Fruit fly (Drosophila melanogaster) whole organism, pupa: ENCODE data around the gene CG15283.
A peak's percentile ranks its signal among the peaks of the same experiment; 100 is the strongest.

Source experiments
- CG10348 ChIP-seq: fragments of 200-800 bp; sonication (Bioruptor generic); IDR thresholded peaks from 2 replicates; pipeline ENCODE4 v1.3.6; 2022; ENCODE audit warnings: missing biosample characterization, missing genetic modification characterization
- CG12605 ChIP-seq: fragments of 200-800 bp; sonication (Bioruptor generic); IDR thresholded peaks from 2 replicates; pipeline ENCODE4 v1.3.6; 2022; ENCODE audit warnings: missing biosample characterization, missing genetic modification characterization
- CG13204 ChIP-seq: fragments of 200-800 bp; sonication (Bioruptor generic); optimal IDR thresholded peaks from 2 replicates; lab custom pipeline; 2018; ENCODE audit warnings: missing biosample characterization, mild to moderate bottlenecking, missing genetic modification characterization, moderate library complexity
- CG14655 ChIP-seq: fragments of 200-800 bp; sonication (Bioruptor generic); optimal IDR thresholded peaks from 3 replicates; lab custom pipeline; 2017; ENCODE audit warnings: mild to moderate bottlenecking, missing biosample characterization, missing genetic modification reagents, missing genetic modification characterization
- CG15710 ChIP-seq: fragments of 200-800 bp; sonication (Bioruptor generic); optimal IDR thresholded peaks from 2 replicates; lab custom pipeline; 2018; ENCODE audit warnings: missing biosample characterization, mild to moderate bottlenecking, missing genetic modification characterization, moderate library complexity
- CG17806 ChIP-seq: fragments of 200-800 bp; sonication (Bioruptor generic); optimal IDR thresholded peaks from 2 replicates; lab custom pipeline; 2018; ENCODE audit warnings: missing biosample characterization, mild to moderate bottlenecking, missing genetic modification characterization, moderate library complexity
- CG32121 ChIP-seq: fragments of 200-800 bp; sonication (Bioruptor generic); IDR thresholded peaks from 2 replicates; pipeline ENCODE4 v1.3.6; 2022; ENCODE audit warnings: missing biosample characterization, missing genetic modification characterization
- CG34367 ChIP-seq: fragments of 200-800 bp; sonication (Bioruptor generic); optimal IDR thresholded peaks from 2 replicates; lab custom pipeline; 2018; ENCODE audit warnings: missing biosample characterization, mild to moderate bottlenecking, missing genetic modification characterization
- CG4496 ChIP-seq: fragments of 200-800 bp; sonication (Bioruptor generic); IDR thresholded peaks from 3 replicates; pipeline ENCODE4 v1.3.6; 2022; ENCODE audit warnings: missing biosample characterization, missing genetic modification characterization
- CG8159 ChIP-seq: fragments of 200-800 bp; sonication (Bioruptor generic); optimal IDR thresholded peaks from 3 replicates; lab custom pipeline; 2018; ENCODE audit warnings: missing biosample characterization, mild to moderate bottlenecking, missing genetic modification characterization, moderate library complexity
- CG8301 ChIP-seq: fragments of 200-800 bp; sonication (Bioruptor generic); optimal IDR thresholded peaks from 2 replicates; lab custom pipeline; 2018; ENCODE audit warnings: missing biosample characterization, mild to moderate bottlenecking, missing genetic modification characterization
- CG9948 ChIP-seq: fragments of 200-800 bp; sonication (Bioruptor generic); optimal IDR thresholded peaks from 2 replicates; lab custom pipeline; 2018; ENCODE audit warnings: missing biosample characterization, mild to moderate bottlenecking, missing genetic modification characterization, moderate library complexity
- D1 ChIP-seq: fragments of 200-800 bp; sonication (Bioruptor generic); optimal IDR thresholded peaks from 2 replicates; lab custom pipeline; 2018; ENCODE audit warnings: missing biosample characterization, mild to moderate bottlenecking, missing genetic modification characterization, moderate library complexity
- EcR ChIP-seq: fragments of 200-800 bp; sonication (Bioruptor generic); optimal IDR thresholded peaks from 3 replicates; lab custom pipeline; 2019; ENCODE audit warnings: missing biosample characterization, missing genetic modification characterization, mild to moderate bottlenecking, moderate library complexity, missing genetic modification reagents
- Ets98B ChIP-seq: fragments of 200-800 bp; sonication (Bioruptor generic); IDR thresholded peaks from 2 replicates; pipeline ENCODE4 v1.3.6; 2022; ENCODE audit warnings: missing biosample characterization, missing genetic modification characterization
- Pif1A ChIP-seq: fragments of 200-800 bp; sonication (Bioruptor generic); optimal IDR thresholded peaks from 3 replicates; lab custom pipeline; 2016; ENCODE audit warnings: missing biosample characterization, missing genetic modification characterization
- Pif1B ChIP-seq: fragments of 200-800 bp; sonication (Bioruptor generic); optimal IDR thresholded peaks from 3 replicates; lab custom pipeline; 2016; ENCODE audit warnings: missing biosample characterization, missing genetic modification characterization
- Snoo ChIP-seq: fragments of 200-800 bp; sonication (Bioruptor generic); optimal IDR thresholded peaks from 3 replicates; lab custom pipeline; 2017; ENCODE audit warnings: missing biosample characterization, mild to moderate bottlenecking, missing genetic modification characterization, inconsistent platforms
- fd96Ca ChIP-seq: fragments of 200-800 bp; sonication (Bioruptor generic); IDR thresholded peaks from 3 replicates; pipeline ENCODE4 v1.3.6; 2022; ENCODE audit warnings: missing biosample characterization, missing genetic modification characterization
- gl ChIP-seq: fragments of 200-800 bp; sonication (Bioruptor generic); optimal IDR thresholded peaks from 2 replicates; lab custom pipeline; 2018; ENCODE audit warnings: missing biosample characterization, mild to moderate bottlenecking, missing genetic modification characterization
- rn ChIP-seq: fragments of 200-800 bp; sonication (Bioruptor generic); IDR thresholded peaks from 2 replicates; pipeline ENCODE4 v1.3.6; 2022; ENCODE audit warnings: missing biosample characterization, missing genetic modification characterization

The CG15283 gene

DNA sequence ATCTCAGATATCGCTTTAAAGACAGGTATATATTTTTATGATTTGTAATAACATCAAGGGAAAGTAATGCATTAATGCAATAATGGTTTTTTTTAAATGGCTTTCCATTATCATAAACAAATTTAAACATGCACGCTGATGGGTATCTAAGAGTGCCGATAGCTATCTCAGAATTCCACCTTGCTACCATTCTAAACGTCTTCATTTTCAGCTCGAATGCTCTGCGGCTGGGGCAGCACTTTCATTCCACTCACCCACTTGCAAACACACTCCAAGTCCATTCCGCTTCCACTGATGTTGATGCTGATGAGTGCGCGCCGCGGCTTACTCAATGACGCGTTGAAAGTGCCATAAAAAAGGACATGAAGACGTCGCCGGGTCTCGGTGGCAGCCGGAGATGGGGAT, 33.2 kb upstream of the CG15283 start:
- no peak for TF ChIP-seq CG17806 (tag; lab: Kevin White, UChicago)
- TF ChIP-seq CG13204 (GFP tag; lab: Kevin White, UChicago) = no peak
- TF ChIP-seq fd96Ca = no peak
- TF ChIP-seq CG32121 (GFP tag; lab: Robert Waterston, UW) = no peak
- no peak for TF ChIP-seq CG8301 (tag; lab: Kevin White, UChicago)
- TF ChIP-seq, all 21 proteins: peak for 0

- TF ChIP-seq Pif1A (GFP tag; lab: Kevin White, UChicago) = no peak
- TF ChIP-seq CG14655 (GFP tag; lab: Kevin White, UChicago) = no peak
- no peak for TF ChIP-seq fd96Ca
- no peak for TF ChIP-seq gl (tag; lab: Kevin White, UChicago)
- TF ChIP-seq CG9948 (tag; lab: Kevin White, UChicago) = no peak
- TF ChIP-seq CG17806 (tag; lab: Kevin White, UChicago) = no peak
- no peak for TF ChIP-seq CG34367 (tag; lab: Kevin White, UChicago)
- TF ChIP-seq CG12605 (GFP tag; lab: Robert Waterston, UW) = no peak
- no peak for TF ChIP-seq Ets98B (GFP tag; lab: Robert Waterston, UW)
- no peak for TF ChIP-seq Snoo
- no peak for TF ChIP-seq CG32121 (GFP tag; lab: Robert Waterston, UW)
- no peak for TF ChIP-seq CG8159 (tag; lab: Kevin White, UChicago)
- TF ChIP-seq, all 21 proteins: peak for 0
Observed at dm6 chr2L:14483395-14483794, 32.7 kb upstream of the CG15283 start.

dm6 chr2L:14478864-14479263, 28.1 kb upstream of the CG15283 start:
- no peak for TF ChIP-seq Snoo
- no peak for TF ChIP-seq Pif1B (GFP tag; lab: Kevin White, UChicago)

DNA sequence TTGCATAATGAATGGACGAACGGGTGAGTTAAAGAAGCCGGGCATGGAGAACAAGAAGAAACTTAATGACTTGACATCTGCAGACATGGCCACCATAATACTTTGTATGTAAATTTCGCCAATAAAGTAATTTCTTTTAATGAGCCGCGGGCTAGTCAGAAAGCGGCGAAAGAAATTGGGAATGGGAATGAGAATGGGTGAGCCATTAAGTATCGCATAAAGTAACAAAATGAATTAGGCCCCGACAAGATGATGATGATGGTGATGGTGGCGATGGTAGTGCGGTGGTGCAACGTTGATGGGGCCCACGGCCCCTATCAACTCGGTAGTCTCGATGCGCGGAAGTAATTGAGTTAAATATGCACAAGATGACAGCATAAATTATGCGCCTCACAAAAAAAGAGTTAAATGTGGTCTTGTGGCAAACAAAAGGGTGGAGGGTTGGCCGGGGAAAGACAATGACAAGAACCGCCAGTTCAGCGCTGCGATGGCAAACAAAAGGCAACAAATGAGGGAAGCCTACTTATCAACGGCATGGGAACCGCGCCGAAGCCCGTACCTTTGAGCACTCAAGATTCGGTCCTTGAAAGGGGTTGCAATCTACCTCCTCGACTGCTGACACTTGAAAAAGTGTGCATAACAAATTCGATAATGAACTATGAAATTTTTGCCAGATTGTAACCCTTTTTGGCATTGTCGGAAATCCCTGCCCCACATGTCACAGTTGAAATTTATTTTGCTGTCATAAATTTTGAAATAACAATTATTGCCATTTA, 26.9 kb upstream of the CG15283 start:
- TF ChIP-seq Pif1B (GFP tag; lab: Kevin White, UChicago) (no peak), gl (tag; lab: Kevin White, UChicago) (no peak), CG32121 (GFP tag; lab: Robert Waterston, UW) (no peak), CG12605 (GFP tag; lab: Robert Waterston, UW) (no peak), fd96Ca (no peak), CG8301 (tag; lab: Kevin White, UChicago) (no peak), rn (GFP tag; lab: Robert Waterston, UW) (no peak), Pif1A (GFP tag; lab: Kevin White, UChicago) (no peak), CG15710 (tag; lab: Kevin White, UChicago) (no peak), CG10348 (GFP tag; lab: Robert Waterston, UW) (no peak), CG17806 (tag; lab: Kevin White, UChicago) (no peak), CG34367 (tag; lab: Kevin White, UChicago) (no peak), D1 (no peak), CG9948 (tag; lab: Kevin White, UChicago) (no peak)

DNA sequence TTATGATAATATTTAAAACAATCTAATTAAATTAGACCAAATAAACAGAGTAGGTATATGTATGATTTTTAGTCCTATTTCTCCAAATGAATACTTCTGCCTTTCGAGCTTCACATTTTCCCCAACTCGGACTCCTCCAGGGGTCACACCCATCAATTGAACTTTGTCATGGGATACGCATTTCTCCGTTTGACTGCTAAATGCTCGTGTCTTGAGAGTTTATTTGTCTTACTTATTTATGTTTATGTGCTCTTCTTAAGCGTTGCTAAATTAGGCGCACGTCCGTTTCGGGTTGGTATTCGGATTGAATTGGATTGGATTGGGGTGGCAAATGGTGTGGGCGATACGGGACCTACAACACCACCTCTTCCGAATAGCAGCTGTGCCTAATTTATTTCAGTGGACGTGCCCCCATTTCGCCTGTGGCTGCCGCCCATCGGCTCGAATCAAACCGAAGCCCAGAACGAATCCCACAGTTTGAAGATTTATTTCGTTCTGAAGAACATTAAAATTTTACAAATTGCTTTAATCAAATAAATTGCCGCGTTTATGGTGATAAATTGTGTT, 25.9 kb upstream of the CG15283 start:
- no peak for TF ChIP-seq CG34367 (tag; lab: Kevin White, UChicago)
- TF ChIP-seq CG9948 (tag; lab: Kevin White, UChicago) = no peak
- no peak for TF ChIP-seq CG4496 (GFP tag; lab: Robert Waterston, UW)
- no peak for TF ChIP-seq CG17806 (tag; lab: Kevin White, UChicago)
- TF ChIP-seq CG15710 (tag; lab: Kevin White, UChicago) = no peak
- no peak for TF ChIP-seq Pif1B (GFP tag; lab: Kevin White, UChicago)
- no peak for TF ChIP-seq fd96Ca
- TF ChIP-seq gl (tag; lab: Kevin White, UChicago) = no peak
- no peak for TF ChIP-seq CG10348 (GFP tag; lab: Robert Waterston, UW)
- no peak for TF ChIP-seq CG13204 (GFP tag; lab: Kevin White, UChicago)
- TF ChIP-seq Pif1A (GFP tag; lab: Kevin White, UChicago) = no peak
- TF ChIP-seq CG8159 (tag; lab: Kevin White, UChicago) = no peak

DNA sequence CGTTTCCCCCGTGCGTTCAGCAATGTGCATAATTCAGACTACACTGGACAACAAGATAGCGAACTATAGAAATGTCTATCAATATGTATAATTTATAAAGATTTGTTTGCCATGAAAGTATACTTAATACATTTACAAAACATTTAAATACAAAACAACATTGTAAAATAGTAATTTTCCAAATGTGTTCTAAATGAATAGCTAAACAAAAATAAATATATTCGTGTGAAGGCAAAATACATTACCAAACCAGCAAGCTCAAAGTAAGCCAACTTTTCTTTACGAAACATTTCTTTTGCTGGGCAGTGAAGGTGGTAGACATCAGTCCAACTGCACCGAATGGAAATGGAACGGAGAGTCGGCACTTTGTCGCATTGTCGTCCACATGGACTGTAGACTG, 24.3 kb upstream of the CG15283 start:
- TF ChIP-seq Ets98B (GFP tag; lab: Robert Waterston, UW) (peak; percentile 48), D1 (peak; percentile 23), CG9948 (tag; lab: Kevin White, UChicago) (peak; percentile 74), CG14655 (GFP tag; lab: Kevin White, UChicago) (peak; percentile 81), CG13204 (GFP tag; lab: Kevin White, UChicago) (no peak), gl (tag; lab: Kevin White, UChicago) (peak; percentile 44), rn (GFP tag; lab: Robert Waterston, UW) (peak; percentile 22; the same call in 1 of the 2 replicates), CG17806 (tag; lab: Kevin White, UChicago) (peak; percentile 73), CG15710 (tag; lab: Kevin White, UChicago) (peak; percentile 79), EcR (GFP tag; lab: Kevin White, UChicago) (no peak), Pif1B (GFP tag; lab: Kevin White, UChicago) (no peak), CG4496 (GFP tag; lab: Robert Waterston, UW) (peak; percentile 71), CG32121 (GFP tag; lab: Robert Waterston, UW) (peak; percentile 84), CG34367 (tag; lab: Kevin White, UChicago) (peak; percentile 73), CG10348 (GFP tag; lab: Robert Waterston, UW) (no peak), Snoo (no peak), Pif1A (GFP tag; lab: Kevin White, UChicago) (peak; percentile 49), CG12605 (GFP tag; lab: Robert Waterston, UW) (no peak), CG8159 (tag; lab: Kevin White, UChicago) (peak; percentile 84), CG8301 (tag; lab: Kevin White, UChicago) (peak; percentile 82), fd96Ca (0 out of 3 replicates have a peak, but pooled peaks have one; percentile 44)
